Worm (Caenorhabditis elegans) whole organism, L3 larva: ENCODE measurements around the gene cex-2.

ENCODE experiments used
- R02D3.7 ChIP-seq: fragments of 150-350 bp; optimal IDR thresholded peaks from 2 replicates; lab custom pipeline; 2014; ENCODE audit warnings: missing biosample characterization, missing genetic modification characterization
- ZK546.5 ChIP-seq: sonication (generic microtip); optimal IDR thresholded peaks from 2 replicates; lab custom pipeline; 2017; ENCODE audit warnings: missing biosample characterization, missing genetic modification characterization
- aly-2 ChIP-seq: fragments of 150-350 bp; optimal IDR thresholded peaks from 2 replicates; lab custom pipeline; 2014; ENCODE audit warnings: missing biosample characterization, missing genetic modification characterization
- ama-1 ChIP-seq: fragments of 150-350 bp; optimal IDR thresholded peaks from 2 replicates; lab custom pipeline; 2018
- ceh-28 ChIP-seq: fragments of 150-350 bp; optimal IDR thresholded peaks from 2 replicates; lab custom pipeline; 2014; ENCODE audit warnings: missing biosample characterization, missing genetic modification reagents, missing genetic modification characterization
- daf-12 ChIP-seq: fragments of 150-350 bp; optimal IDR thresholded peaks from 2 replicates; lab custom pipeline; 2014; ENCODE audit warnings: missing biosample characterization, missing genetic modification reagents, missing genetic modification characterization
- egl-5 ChIP-seq: fragments of 150-350 bp; optimal IDR thresholded peaks from 2 replicates; lab custom pipeline; 2017; ENCODE audit warnings: missing biosample characterization, missing genetic modification reagents, missing genetic modification characterization, inconsistent platforms
- elt-1 ChIP-seq: fragments of 150-350 bp; optimal IDR thresholded peaks from 2 replicates; lab custom pipeline; 2014; ENCODE audit warnings: missing biosample characterization, missing genetic modification characterization
- elt-2 ChIP-seq: sonication (generic microtip); optimal IDR thresholded peaks from 2 replicates; lab custom pipeline; 2016; ENCODE audit warnings: missing genetic modification reagents, mild to moderate bottlenecking, missing genetic modification characterization, missing compliant biosample characterization
- eor-1 ChIP-seq, 2 experiments: fragments of 150-350 bp; optimal IDR thresholded peaks; 2 replicates each; lab custom pipeline; 2014 to 2018; ENCODE audit warnings: missing biosample characterization in 2 of 2, missing genetic modification characterization in 2 of 2
- fkh-2 ChIP-seq: fragments of 150-350 bp; optimal IDR thresholded peaks from 2 replicates; lab custom pipeline; 2014; ENCODE audit warnings: missing biosample characterization, missing genetic modification reagents, missing genetic modification characterization
- hmg-11 ChIP-seq: sonication (generic microtip); optimal IDR thresholded peaks from 2 replicates; lab custom pipeline; 2016; ENCODE audit warnings: missing genetic modification characterization, missing compliant biosample characterization
- lin-15B ChIP-seq: fragments of 150-350 bp; optimal IDR thresholded peaks from 2 replicates; lab custom pipeline; 2014; ENCODE audit warnings: missing biosample characterization, missing genetic modification characterization
- lin-39 ChIP-seq: fragments of 150-350 bp; optimal IDR thresholded peaks from 2 replicates; lab custom pipeline; 2018; ENCODE audit warnings: missing biosample characterization, missing genetic modification reagents, missing genetic modification characterization
- lsy-12 ChIP-seq: sonication (generic microtip); optimal IDR thresholded peaks from 2 replicates; lab custom pipeline; 2016; ENCODE audit warnings: mild to moderate bottlenecking, missing genetic modification characterization, missing compliant biosample characterization
- mdl-1 ChIP-seq: fragments of 150-350 bp; optimal IDR thresholded peaks from 2 replicates; lab custom pipeline; 2014; ENCODE audit warnings: missing biosample characterization, missing genetic modification characterization
- mml-1 ChIP-seq: fragments of 150-350 bp; sonication (generic microtip); optimal IDR thresholded peaks from 3 replicates; lab custom pipeline; 2014; ENCODE audit warnings: missing biosample characterization, missing genetic modification characterization
- nfya-1 ChIP-seq: sonication (generic microtip); optimal IDR thresholded peaks from 2 replicates; lab custom pipeline; 2017; ENCODE audit warnings: missing genetic modification characterization, mild to moderate bottlenecking, missing compliant biosample characterization, antibody characterized with exemption, moderate library complexity; ENCODE audit not compliant: insufficient read depth
- nhr-11 ChIP-seq: fragments of 150-350 bp; optimal IDR thresholded peaks from 2 replicates; lab custom pipeline; 2014; ENCODE audit warnings: missing biosample characterization, missing genetic modification characterization
- nhr-12 ChIP-seq: fragments of 150-350 bp; optimal IDR thresholded peaks from 2 replicates; lab custom pipeline; 2014; ENCODE audit warnings: missing biosample characterization, missing genetic modification characterization
- nhr-25 ChIP-seq: sonication (generic microtip); optimal IDR thresholded peaks from 2 replicates; lab custom pipeline; 2017; ENCODE audit warnings: missing biosample characterization, missing genetic modification characterization
- nhr-28 ChIP-seq: fragments of 150-350 bp; optimal IDR thresholded peaks from 2 replicates; lab custom pipeline; 2014; ENCODE audit warnings: missing biosample characterization, missing genetic modification characterization
- nhr-43 ChIP-seq: sonication (generic microtip); optimal IDR thresholded peaks from 2 replicates; lab custom pipeline; 2016; ENCODE audit warnings: mild to moderate bottlenecking, missing genetic modification characterization, missing compliant biosample characterization; ENCODE audit not compliant: poor library complexity, severe bottlenecking
- nhr-67 ChIP-seq: fragments of 150-350 bp; optimal IDR thresholded peaks from 2 replicates; lab custom pipeline; 2014; ENCODE audit warnings: missing biosample characterization, missing genetic modification characterization
- nhr-76 ChIP-seq: fragments of 150-350 bp; sonication (generic microtip); optimal IDR thresholded peaks from 5 replicates; lab custom pipeline; 2014; ENCODE audit warnings: missing biosample characterization, missing genetic modification characterization
- pha-4 ChIP-seq: fragments of 150-350 bp; optimal IDR thresholded peaks from 2 replicates; lab custom pipeline; 2014; ENCODE audit warnings: missing biosample characterization, missing genetic modification reagents, missing genetic modification characterization
- pqm-1 ChIP-seq: fragments of 150-350 bp; optimal IDR thresholded peaks from 2 replicates; lab custom pipeline; 2017; ENCODE audit warnings: missing biosample characterization, missing genetic modification characterization, inconsistent platforms
- skn-1 ChIP-seq: fragments of 150-350 bp; optimal IDR thresholded peaks from 2 replicates; lab custom pipeline; 2014; ENCODE audit warnings: missing biosample characterization, missing genetic modification characterization
- snpc-4 ChIP-seq: fragments of 150-350 bp; optimal IDR thresholded peaks from 2 replicates; lab custom pipeline; 2014; ENCODE audit warnings: missing biosample characterization, missing genetic modification characterization
- tbx-2 ChIP-seq: sonication (generic microtip); optimal IDR thresholded peaks from 2 replicates; lab custom pipeline; 2016; ENCODE audit warnings: mild to moderate bottlenecking, missing genetic modification characterization, missing compliant biosample characterization
- zag-1 ChIP-seq: fragments of 150-350 bp; optimal IDR thresholded peaks from 2 replicates; lab custom pipeline; 2014; ENCODE audit warnings: missing biosample characterization, missing genetic modification characterization
- ztf-11 ChIP-seq: fragments of 150-350 bp; optimal IDR thresholded peaks from 2 replicates; lab custom pipeline; 2014; ENCODE audit warnings: missing biosample characterization, missing genetic modification characterization
- ztf-4 ChIP-seq: fragments of 150-350 bp; optimal IDR thresholded peaks from 2 replicates; lab custom pipeline; 2014; ENCODE audit warnings: missing biosample characterization, missing genetic modification characterization

The cex-2 gene

DNA sequence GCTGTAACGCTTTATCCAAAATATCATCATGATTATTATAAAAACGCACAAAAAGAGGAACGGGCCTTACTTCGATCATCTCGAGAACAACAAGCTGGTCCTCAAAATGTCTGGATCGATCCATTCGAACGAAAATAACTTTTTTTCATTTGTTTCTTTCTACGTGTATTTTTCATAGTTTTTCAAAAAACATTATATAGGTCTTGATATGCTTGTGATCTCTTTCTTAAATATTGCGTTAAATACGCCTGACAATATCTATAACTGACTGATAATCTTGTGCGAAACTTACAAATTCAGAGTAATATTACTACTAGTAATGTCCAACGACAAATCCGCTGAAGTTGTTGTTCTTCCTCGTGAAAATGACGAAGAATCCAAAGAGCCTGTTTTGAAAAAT is 22.9 kb upstream of the cex-2 start, which contains the start of gene sds-22:
Gene sds-22, plus strand, starts transcription at position 301 of the 400 bp plus-strand sequence.
- no peak for TF ChIP-seq lin-39 (tag; lab: Kevin White, UChicago)
- no peak for TF ChIP-seq elt-1 (tag; lab: Kevin White, UChicago)
- no peak for TF ChIP-seq egl-5 (tag; lab: Kevin White, UChicago)
- no peak for TF ChIP-seq ama-1 (lab: Kevin White, UChicago)
- TF ChIP-seq mdl-1, result no peak
- TF ChIP-seq nhr-25 (tag; lab: Kevin White, UChicago), result no peak
- no peak for TF ChIP-seq pha-4 (tag; lab: Kevin White, UChicago)
- no peak for TF ChIP-seq nhr-11 (tag; lab: Kevin White, UChicago)
- no peak for TF ChIP-seq ceh-28 (tag; lab: Kevin White, UChicago)
- no peak for TF ChIP-seq nhr-28
- no peak for TF ChIP-seq lin-15B (tag; lab: Kevin White, UChicago)
- TF ChIP-seq nfya-1, result no peak
- TF ChIP-seq pqm-1 (tag; lab: Kevin White, UChicago), result no peak
- TF ChIP-seq nhr-76 (tag; lab: Kevin White, UChicago), result no peak
- no peak for TF ChIP-seq nhr-67 (tag; lab: Kevin White, UChicago)
- no peak for TF ChIP-seq nhr-43 (tag; lab: Kevin White, UChicago)
- TF ChIP-seq nhr-12, result no peak
- no peak for TF ChIP-seq hmg-11 (tag; lab: Kevin White, UChicago)
- TF ChIP-seq snpc-4 (tag; lab: Kevin White, UChicago), result no peak

DNA sequence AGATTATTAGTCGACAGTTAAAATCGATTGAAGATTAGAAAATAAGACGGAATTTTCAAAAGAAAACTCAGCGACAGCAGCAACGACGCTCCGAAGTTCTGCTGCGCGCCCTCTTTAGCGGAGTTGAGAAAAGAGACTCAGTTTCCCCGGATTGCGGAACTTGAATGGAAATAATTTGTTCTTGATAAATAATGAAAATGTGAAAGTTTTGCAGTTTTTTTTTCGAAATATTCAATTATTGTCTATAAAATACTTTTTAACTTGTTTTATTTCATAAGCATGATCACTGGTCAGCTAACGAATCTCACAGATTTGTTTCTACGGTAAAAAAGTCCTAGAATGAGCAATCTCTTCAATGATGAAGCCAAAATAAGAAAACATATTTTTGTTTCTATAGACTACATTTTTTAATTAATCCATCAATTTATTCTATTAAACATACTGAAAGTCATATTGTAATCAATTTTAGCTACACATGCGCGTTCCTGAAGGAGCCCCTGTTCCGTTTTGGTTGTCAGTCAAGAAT is 22.3 kb upstream of the cex-2 start, which contains the start of the genes cec-3 and T09A5.15:
Gene cec-3, minus strand, starts transcription at position 116 of the 526 bp plus-strand sequence.
Gene T09A5.15, plus strand, starts transcription at position 476 of the 526 bp plus-strand sequence.
- TF ChIP-seq nhr-28, result no peak
- peak; percentile 61 for TF ChIP-seq pha-4 (tag; lab: Kevin White, UChicago)
- TF ChIP-seq lin-15B (tag; lab: Kevin White, UChicago), result peak; percentile 48
- no peak for TF ChIP-seq mml-1 (tag; lab: Kevin White, UChicago)
- TF ChIP-seq nhr-43 (tag; lab: Kevin White, UChicago), result no peak
- peak; percentile 2 for TF ChIP-seq nhr-25 (tag; lab: Kevin White, UChicago)
- peak; percentile 22 for TF ChIP-seq elt-2 (tag; lab: Kevin White, UChicago)
- TF ChIP-seq skn-1 (tag; lab: Kevin White, UChicago), result no peak
- TF ChIP-seq nfya-1, result peak; percentile 64
- no peak for TF ChIP-seq nhr-12
- TF ChIP-seq, all 47 proteins: peak for 5

DNA sequence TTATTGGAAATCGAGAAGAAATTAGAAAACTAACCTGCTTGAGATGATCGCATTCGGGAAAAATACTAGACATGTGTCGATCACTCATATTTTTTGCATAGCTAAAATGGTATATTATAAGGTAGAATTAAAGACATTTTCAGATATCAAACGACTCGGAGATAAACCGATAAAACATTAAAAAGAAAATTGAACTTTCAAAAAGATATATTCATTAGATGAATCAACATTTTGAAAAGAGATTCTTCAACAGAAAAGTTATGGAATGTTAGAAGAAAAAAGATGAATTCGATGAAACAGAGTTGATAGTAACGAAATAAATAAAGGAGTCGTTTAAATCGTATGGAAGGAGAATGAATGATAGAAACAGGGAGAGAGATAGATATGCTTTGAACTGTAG is 20.4 kb upstream of the cex-2 start, which contains the start of gene mdmh-35:
Gene mdmh-35, minus strand, starts transcription at position 101 of the 400 bp plus-strand sequence.
- TF ChIP-seq ceh-28 (tag; lab: Kevin White, UChicago) (no peak), eor-1 (tag; optimal IDR thresholded peaks at IDR 0.05; lab: Kevin White, UChicago) (no peak), tbx-2 (no peak), nhr-76 (tag; lab: Kevin White, UChicago) (no peak), lin-15B (tag; lab: Kevin White, UChicago) (no peak), fkh-2 (tag; lab: Kevin White, UChicago) (no peak), nhr-28 (no peak), mdl-1 (no peak), skn-1 (tag; lab: Kevin White, UChicago) (no peak), nhr-12 (no peak)
- TF ChIP-seq, all 47 proteins: peak for 0

DNA sequence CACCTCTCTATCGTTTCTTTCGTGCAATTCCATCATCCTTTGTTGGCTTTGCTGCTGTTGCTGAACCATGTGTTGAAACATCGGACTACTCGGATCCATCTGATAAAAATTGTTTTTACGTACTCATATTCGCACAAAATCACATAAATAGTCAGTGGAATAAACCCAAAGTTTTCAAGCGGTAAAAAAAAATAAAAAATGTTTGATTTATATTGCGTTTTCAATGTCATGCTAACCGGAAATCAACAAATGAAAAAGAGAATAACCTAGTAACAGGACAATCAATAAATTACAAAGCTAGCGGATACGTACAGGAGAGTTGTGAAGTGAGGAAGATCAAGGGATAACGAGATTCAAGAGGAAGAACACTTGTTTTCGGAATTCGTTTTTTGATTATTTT is 19.7 kb upstream of the cex-2 start, which contains the start of gene mdt-10:
Gene mdt-10, minus strand, starts transcription at position 101 of the 400 bp plus-strand sequence.
- TF ChIP-seq mdl-1 (no peak), aly-2 (tag; lab: Kevin White, UChicago) (no peak), daf-12 (tag; lab: Kevin White, UChicago) (no peak), zag-1 (tag; lab: Kevin White, UChicago) (no peak), nfya-1 (no peak), lsy-12 (tag; lab: Kevin White, UChicago) (no peak), pqm-1 (tag; lab: Kevin White, UChicago) (no peak), eor-1 (tag; optimal IDR thresholded peaks at IDR 0.05; lab: Kevin White, UChicago) (no peak), elt-2 (tag; lab: Kevin White, UChicago) (no peak), R02D3.7 (tag; lab: Kevin White, UChicago) (no peak), egl-5 (tag; lab: Kevin White, UChicago) (no peak), nhr-12 (no peak), ztf-4 (tag; lab: Kevin White, UChicago) (no peak), lin-39 (tag; lab: Kevin White, UChicago) (no peak), ZK546.5 (tag; lab: Kevin White, UChicago) (no peak), nhr-28 (no peak), ztf-11 (no peak)
- TF ChIP-seq, all 47 proteins: peak for 0
